Worm (Caenorhabditis elegans) whole organism, mixed stage, embryonic: Measurements from ENCODE around the gene bpl-1.

Source experiments
- M03D4.4 ChIP-seq: sonication (generic microtip); optimal IDR thresholded peaks from 2 replicates; lab custom pipeline; 2017; ENCODE audit warnings: mild to moderate bottlenecking, missing genetic modification characterization, missing compliant biosample characterization
- bed-3 ChIP-seq: fragments of 200-800 bp; sonication (Bioruptor generic); optimal IDR thresholded peaks from 3 replicates; lab custom pipeline; 2018; ENCODE audit warnings: mild to moderate bottlenecking, missing genetic modification characterization, moderate library complexity, missing compliant biosample characterization
- blmp-1 ChIP-seq: fragments of 150-350 bp; optimal IDR thresholded peaks from 2 replicates; lab custom pipeline; 2014; ENCODE audit warnings: missing biosample characterization, missing genetic modification characterization
- ceh-39 ChIP-seq: fragments of 150-350 bp; optimal IDR thresholded peaks from 2 replicates; lab custom pipeline; 2014; ENCODE audit warnings: missing biosample characterization, missing genetic modification characterization
- ceh-83 ChIP-seq: fragments of 200-800 bp; sonication (Bioruptor generic); optimal IDR thresholded peaks from 2 replicates; lab custom pipeline; 2018; ENCODE audit warnings: mild to moderate bottlenecking, missing genetic modification characterization, missing compliant biosample characterization
- cnd-1 ChIP-seq: fragments of 200-800 bp; sonication (Bioruptor generic); optimal IDR thresholded peaks from 2 replicates; lab custom pipeline; 2018; ENCODE audit warnings: mild to moderate bottlenecking, missing genetic modification characterization, missing compliant biosample characterization
- elt-1 ChIP-seq: sonication (generic microtip); optimal IDR thresholded peaks from 2 replicates; lab custom pipeline; 2017; ENCODE audit warnings: missing genetic modification characterization, mild to moderate bottlenecking, missing compliant biosample characterization, antibody characterized with exemption, moderate library complexity, borderline replicate concordance; ENCODE audit not compliant: insufficient read depth
- elt-3 ChIP-seq: fragments of 150-350 bp; optimal IDR thresholded peaks from 2 replicates; lab custom pipeline; 2014; ENCODE audit warnings: missing biosample characterization, missing genetic modification characterization
- flh-1 ChIP-seq: fragments of 200-800 bp; sonication (Bioruptor generic); optimal IDR thresholded peaks from 2 replicates; lab custom pipeline; 2018; ENCODE audit warnings: mild to moderate bottlenecking, missing genetic modification characterization, moderate library complexity, missing compliant biosample characterization
- hlh-1 ChIP-seq: fragments of 150-350 bp; optimal IDR thresholded peaks from 2 replicates; lab custom pipeline; 2014; ENCODE audit warnings: missing biosample characterization, missing genetic modification reagents, missing genetic modification characterization
- lin-13 ChIP-seq: fragments of 150-350 bp; optimal IDR thresholded peaks from 2 replicates; lab custom pipeline; 2014; ENCODE audit warnings: missing biosample characterization, missing genetic modification characterization
- lin-32 ChIP-seq: fragments of 200-800 bp; sonication (Bioruptor generic); optimal IDR thresholded peaks from 2 replicates; lab custom pipeline; 2018; ENCODE audit warnings: mild to moderate bottlenecking, missing genetic modification characterization, missing compliant biosample characterization
- lsy-2 ChIP-seq: fragments of 150-350 bp; optimal IDR thresholded peaks from 2 replicates; lab custom pipeline; 2014; ENCODE audit warnings: missing biosample characterization, missing genetic modification characterization
- mep-1 ChIP-seq: fragments of 150-350 bp; optimal IDR thresholded peaks from 2 replicates; lab custom pipeline; 2017; ENCODE audit warnings: missing biosample characterization, missing genetic modification reagents, missing genetic modification characterization, inconsistent platforms
- mls-2 ChIP-seq: sonication (generic microtip); optimal IDR thresholded peaks from 2 replicates; lab custom pipeline; 2016; ENCODE audit warnings: mild to moderate bottlenecking, missing genetic modification characterization, moderate library complexity, missing compliant biosample characterization
- nhr-12 ChIP-seq: fragments of 150-350 bp; optimal IDR thresholded peaks from 2 replicates; lab custom pipeline; 2014; ENCODE audit warnings: missing biosample characterization, missing genetic modification characterization
- nhr-237 ChIP-seq: fragments of 150-350 bp; optimal IDR thresholded peaks from 2 replicates; lab custom pipeline; 2014; ENCODE audit warnings: missing biosample characterization, missing genetic modification characterization
- nhr-28 ChIP-seq: fragments of 150-350 bp; optimal IDR thresholded peaks from 2 replicates; lab custom pipeline; 2014; ENCODE audit warnings: missing biosample characterization, missing genetic modification characterization
- nhr-76 ChIP-seq: sonication (generic microtip); optimal IDR thresholded peaks from 2 replicates; lab custom pipeline; 2017; ENCODE audit warnings: missing biosample characterization, missing genetic modification characterization
- pha-4 ChIP-seq: fragments of 150-350 bp; optimal IDR thresholded peaks from 2 replicates; lab custom pipeline; 2018; ENCODE audit warnings: missing biosample characterization, missing genetic modification reagents, missing genetic modification characterization
- snpc-4 ChIP-seq: fragments of 150-350 bp; optimal IDR thresholded peaks from 2 replicates; lab custom pipeline; 2014; ENCODE audit warnings: missing biosample characterization, missing genetic modification characterization
- sptf-1 ChIP-seq: sonication (generic microtip); optimal IDR thresholded peaks from 2 replicates; lab custom pipeline; 2017; ENCODE audit warnings: mild to moderate bottlenecking, missing genetic modification characterization, moderate library complexity, missing compliant biosample characterization
- tbx-8 ChIP-seq: fragments of 200-800 bp; sonication (Bioruptor generic); optimal IDR thresholded peaks from 2 replicates; lab custom pipeline; 2018; ENCODE audit warnings: mild to moderate bottlenecking, missing genetic modification characterization, moderate library complexity, missing compliant biosample characterization
- unc-120 ChIP-seq: sonication (generic microtip); optimal IDR thresholded peaks from 2 replicates; lab custom pipeline; 2017; ENCODE audit warnings: missing genetic modification characterization, missing compliant biosample characterization; ENCODE audit not compliant: poor library complexity, severe bottlenecking
- unc-39 ChIP-seq: fragments of 150-350 bp; optimal IDR thresholded peaks from 2 replicates; lab custom pipeline; 2014; ENCODE audit warnings: missing biosample characterization, missing genetic modification characterization
- unc-62 ChIP-seq: fragments of 150-350 bp; optimal IDR thresholded peaks from 2 replicates; lab custom pipeline; 2014; ENCODE audit warnings: missing biosample characterization, missing genetic modification reagents, missing genetic modification characterization
- zip-8 ChIP-seq: fragments of 150-350 bp; optimal IDR thresholded peaks from 2 replicates; lab custom pipeline; 2014; ENCODE audit warnings: missing biosample characterization, missing genetic modification characterization
- ztf-11 ChIP-seq: fragments of 150-350 bp; optimal IDR thresholded peaks from 2 replicates; lab custom pipeline; 2014; ENCODE audit warnings: missing biosample characterization, missing genetic modification characterization

The bpl-1 gene

DNA sequence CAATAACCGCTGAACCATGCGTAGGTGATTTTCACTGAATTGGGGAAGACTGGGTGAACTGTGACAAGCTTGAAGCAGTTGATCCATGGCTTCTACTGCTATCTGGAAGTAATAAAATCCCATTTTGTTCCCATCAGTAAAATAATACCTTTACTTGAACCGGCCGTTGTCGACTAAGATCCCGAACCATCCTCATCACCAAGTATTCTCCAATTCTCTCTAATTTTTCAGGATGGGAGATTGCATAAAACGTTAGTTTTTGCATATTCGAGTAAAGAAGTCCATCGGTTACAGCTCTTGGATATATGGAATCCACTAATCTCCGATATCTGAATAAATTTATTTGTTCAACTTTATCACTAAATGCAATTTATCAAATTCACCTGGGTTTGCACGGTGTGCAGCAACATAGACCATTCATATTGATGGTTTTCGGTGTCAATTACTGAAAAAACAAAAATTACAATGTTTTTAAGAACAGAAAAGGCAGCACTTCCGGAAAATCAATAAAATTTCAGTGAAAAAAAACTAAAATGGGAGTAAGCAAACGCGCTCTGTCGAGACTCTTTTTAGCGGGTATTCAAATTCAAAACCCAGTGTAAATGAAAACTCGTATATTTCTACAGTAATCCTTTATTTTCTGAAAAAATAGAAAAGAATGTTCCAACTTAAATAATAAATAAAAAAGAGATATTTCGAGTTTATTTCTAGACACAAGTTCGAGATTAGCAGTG is 46.8 kb downstream of the bpl-1 start, which contains the start of gene efr-3:
efr-3 (minus strand) TSS at position 505 of the 734 bp plus-strand sequence.
- TF ChIP-seq hlh-1 (tag; lab: Kevin White, UChicago) (no peak), lsy-2 (tag; lab: Kevin White, UChicago) (peak; percentile 51)

DNA sequence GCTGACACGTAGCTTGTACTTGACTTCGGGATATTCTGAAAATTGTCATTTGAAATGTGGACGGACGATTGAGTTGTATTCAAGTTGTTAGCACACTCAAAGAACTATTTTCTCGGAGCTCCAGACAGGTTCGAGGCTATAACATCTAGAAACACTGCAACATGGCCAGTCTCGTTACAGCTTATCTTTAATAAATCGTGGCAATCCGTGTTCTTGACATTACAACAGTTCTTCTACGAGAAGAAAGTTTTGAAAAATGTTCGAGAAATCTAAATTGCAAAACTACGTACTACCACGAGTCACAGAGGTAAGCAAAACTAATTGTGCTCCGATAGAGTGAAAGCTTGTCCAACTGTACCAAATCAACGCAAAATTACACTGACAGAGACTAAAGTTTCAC is 48.1 kb downstream of the bpl-1 start:
- TF ChIP-seq blmp-1 (tag; lab: Kevin White, UChicago) (no peak), snpc-4 (no peak), hlh-1 (tag; lab: Kevin White, UChicago) (no peak), M03D4.4 (tag; lab: Kevin White, UChicago) (no peak), ceh-83 (GFP tag; lab: Kevin White, UChicago) (no peak), bed-3 (no peak), sptf-1 (tag; lab: Kevin White, UChicago) (no peak), mep-1 (tag; lab: Kevin White, UChicago) (no peak), lsy-2 (tag; lab: Kevin White, UChicago) (no peak)

DNA sequence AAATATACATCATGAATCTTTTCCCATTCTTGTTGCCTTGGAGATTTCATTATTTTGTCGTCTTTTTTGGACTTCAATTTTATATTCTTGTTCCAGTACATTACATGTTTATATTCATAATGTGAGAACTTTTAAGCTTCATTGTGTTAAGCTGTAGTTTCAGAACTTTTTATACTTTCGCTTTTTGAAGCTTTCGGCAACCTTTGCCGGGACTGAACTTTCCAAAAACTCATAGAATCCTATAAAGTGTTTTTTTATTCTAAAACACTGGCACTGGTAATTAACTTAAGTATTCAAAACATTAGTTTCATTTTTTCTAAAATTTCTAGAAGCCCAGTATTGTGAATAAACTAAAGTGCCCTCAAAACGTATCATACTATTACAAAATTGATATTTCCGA is 49.0 kb downstream of the bpl-1 start, which contains the start of gene C32D5.4:
C32D5.4 (minus strand) TSS at position 101 of the 400 bp plus-strand sequence.
- TF ChIP-seq ceh-39 (tag; lab: Kevin White, UChicago) (no peak), flh-1 (no peak)

DNA sequence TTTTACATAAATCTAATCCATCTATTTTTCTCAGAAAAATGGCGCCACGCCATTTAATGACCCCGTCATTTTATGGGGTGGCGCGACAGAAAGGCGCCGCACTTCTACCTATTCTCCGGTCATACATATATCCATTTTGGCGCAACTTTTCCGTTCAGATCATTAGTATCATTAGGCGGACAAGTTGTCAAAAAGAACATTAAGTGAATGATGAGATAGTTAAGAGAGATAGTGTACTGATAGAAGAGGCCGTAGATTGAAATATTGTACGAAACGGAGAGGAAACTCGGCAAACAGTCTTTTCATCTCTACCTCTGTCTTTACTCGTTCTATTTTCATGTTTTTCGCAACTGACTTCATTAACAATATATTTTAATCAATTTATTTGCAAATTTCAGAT is 50.1 kb downstream of the bpl-1 start, which contains the start of gene sma-6:
sma-6 (plus strand) TSS at position 399 of the 400 bp plus-strand sequence.
- TF ChIP-seq nhr-12 (tag; lab: Kevin White, UChicago) = no peak
- TF ChIP-seq nhr-28 (tag; lab: Kevin White, UChicago) = no peak
- no peak for TF ChIP-seq tbx-8 (GFP tag; lab: Kevin White, UChicago)
- TF ChIP-seq zip-8 (tag; lab: Kevin White, UChicago) = no peak
- no peak for TF ChIP-seq unc-39 (tag; lab: Kevin White, UChicago)
- TF ChIP-seq sptf-1 (tag; lab: Kevin White, UChicago) = no peak
- TF ChIP-seq cnd-1 (tag; lab: Kevin White, UChicago) = no peak
- TF ChIP-seq nhr-237 (tag; lab: Kevin White, UChicago) = no peak
- no peak for TF ChIP-seq elt-3
- TF ChIP-seq nhr-76 (tag; lab: Kevin White, UChicago) = no peak
- TF ChIP-seq unc-120 = no peak
- no peak for TF ChIP-seq pha-4 (tag; lab: Kevin White, UChicago)
- TF ChIP-seq unc-62 (GFP tag; lab: Kevin White, UChicago) = no peak
- no peak for TF ChIP-seq blmp-1 (tag; lab: Kevin White, UChicago)
- TF ChIP-seq ztf-11 (tag; lab: Kevin White, UChicago) = no peak
- TF ChIP-seq elt-1 (tag; lab: Kevin White, UChicago) = no peak
- no peak for TF ChIP-seq lin-32
- TF ChIP-seq, all 35 proteins: peak for 0

DNA sequence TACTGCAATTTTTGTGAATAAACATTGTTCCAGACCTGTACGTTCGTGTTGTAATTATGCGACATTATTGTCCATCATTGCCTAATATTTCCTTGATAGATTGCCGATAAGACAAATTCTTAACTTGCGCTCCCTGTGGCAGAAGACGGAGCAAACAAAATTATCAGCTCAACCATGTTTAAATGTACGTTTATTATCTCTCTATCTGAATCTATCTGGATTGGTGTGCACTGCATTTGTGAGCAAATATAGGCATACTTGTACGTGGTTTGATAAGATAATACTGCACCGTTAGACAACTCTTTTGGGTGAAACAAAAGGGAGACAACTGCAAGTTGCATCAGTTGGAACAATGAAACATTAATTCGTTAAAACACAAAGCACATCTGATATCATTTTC is 53.3 kb downstream of the bpl-1 start:
- TF ChIP-seq snpc-4 (no peak), blmp-1 (tag; lab: Kevin White, UChicago) (no peak)
- TF ChIP-seq, all 35 proteins: peak for 0

DNA sequence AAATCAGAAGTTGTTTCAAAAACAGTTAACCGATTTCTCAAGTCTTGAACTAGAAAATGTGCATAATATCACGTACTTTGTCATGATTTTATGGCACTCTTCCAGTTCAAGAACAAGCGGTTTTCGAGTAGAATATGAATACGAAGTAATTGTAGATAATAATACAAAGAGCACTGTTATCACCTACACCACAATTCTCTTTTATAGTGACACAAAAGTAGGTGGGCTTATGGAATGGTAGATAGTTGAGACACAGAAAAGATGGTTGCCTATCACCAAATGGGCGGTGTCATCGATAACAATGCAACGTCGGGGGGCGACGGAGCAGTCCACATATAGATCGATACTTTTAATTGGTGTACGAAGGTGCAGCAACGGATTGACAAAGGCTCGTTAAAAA is 54.7 kb downstream of the bpl-1 start:
- no peak for TF ChIP-seq mls-2 (tag; lab: Kevin White, UChicago)
- TF ChIP-seq zip-8 (tag; lab: Kevin White, UChicago) = no peak
- no peak for TF ChIP-seq elt-1 (tag; lab: Kevin White, UChicago)
- TF ChIP-seq bed-3 = no peak
- no peak for TF ChIP-seq nhr-28 (tag; lab: Kevin White, UChicago)
- no peak for TF ChIP-seq lsy-2 (tag; lab: Kevin White, UChicago)
- TF ChIP-seq ceh-83 (GFP tag; lab: Kevin White, UChicago) = no peak
- TF ChIP-seq unc-62 (GFP tag; lab: Kevin White, UChicago) = no peak
- TF ChIP-seq lin-32 = no peak
- no peak for TF ChIP-seq sptf-1 (tag; lab: Kevin White, UChicago)
- TF ChIP-seq lin-13 (tag; lab: Kevin White, UChicago) = no peak
- no peak for TF ChIP-seq M03D4.4 (tag; lab: Kevin White, UChicago)
